Worm (Caenorhabditis elegans) whole organism, L4 larva: ENCODE measurements around the gene C04G6.2.

Experiments used
- F10B5.3 ChIP-seq: sonication (generic microtip); optimal IDR thresholded peaks from 2 replicates; lab custom pipeline; 2016; ENCODE audit warnings: mild to moderate bottlenecking, missing genetic modification characterization, missing compliant biosample characterization
- F26F4.8 ChIP-seq: fragments of 200-800 bp; sonication (Bioruptor generic); conservative IDR thresholded peaks from 2 replicates; pipeline ENCODE4 v1.3.6; 2022; ENCODE audit warnings: missing genetic modification characterization, missing compliant biosample characterization
- F49E8.2 ChIP-seq: sonication (generic microtip); optimal IDR thresholded peaks from 2 replicates; lab custom pipeline; 2016; ENCODE audit warnings: missing compliant biosample characterization, mild to moderate bottlenecking, missing genetic modification characterization, borderline replicate concordance
- R02D3.7 ChIP-seq: fragments of 150-350 bp; sonication (generic microtip); optimal IDR thresholded peaks from 3 replicates; lab custom pipeline; 2014; ENCODE audit warnings: missing biosample characterization, missing genetic modification characterization
- Y105C5A.15 ChIP-seq: fragments of 200-800 bp; sonication (Bioruptor generic); IDR thresholded peaks from 2 replicates; pipeline ENCODE4 v1.3.6; 2022; ENCODE audit warnings: missing genetic modification characterization, missing compliant biosample characterization
- Y5F2A.4 ChIP-seq: fragments of 200-800 bp; sonication (Bioruptor generic); optimal IDR thresholded peaks from 2 replicates; lab custom pipeline; 2018; ENCODE audit warnings: mild to moderate bottlenecking, missing genetic modification characterization, missing compliant biosample characterization
- aha-1 ChIP-seq: fragments of 150-350 bp; peaks from one replicate; lab custom pipeline; 2014; ENCODE audit warnings: missing biosample characterization, missing genetic modification characterization
- aly-2 ChIP-seq: sonication (generic microtip); optimal IDR thresholded peaks from 2 replicates; lab custom pipeline; 2018; ENCODE audit warnings: missing biosample characterization, missing genetic modification characterization
- arid-1 ChIP-seq: fragments of 200-800 bp; sonication (Bioruptor generic); conservative IDR thresholded peaks from 2 replicates; pipeline ENCODE4 v1.3.6; 2022; ENCODE audit warnings: missing genetic modification reagents, missing genetic modification characterization, missing compliant biosample characterization
- ces-1 ChIP-seq: fragments of 150-350 bp; sonication (generic microtip); optimal IDR thresholded peaks from 4 replicates; lab custom pipeline; 2014; ENCODE audit warnings: missing biosample characterization, missing genetic modification reagents, missing genetic modification characterization
- cey-2 ChIP-seq: sonication (generic microtip); optimal IDR thresholded peaks from 3 replicates; lab custom pipeline; 2017; ENCODE audit warnings: missing genetic modification characterization, mild to moderate bottlenecking, missing compliant biosample characterization, antibody characterized with exemption, borderline replicate concordance; ENCODE audit not compliant: insufficient read depth
- ctbp-1 ChIP-seq: fragments of 200-800 bp; sonication (Bioruptor generic); IDR thresholded peaks from 2 replicates; pipeline ENCODE4 v1.3.6; 2022; ENCODE audit warnings: missing genetic modification reagents, missing genetic modification characterization, missing compliant biosample characterization
- daf-12 ChIP-seq: fragments of 150-350 bp; optimal IDR thresholded peaks from 2 replicates; lab custom pipeline; 2014; ENCODE audit warnings: missing biosample characterization, missing genetic modification reagents, missing genetic modification characterization
- daf-16 ChIP-seq, 3 experiments: sonication (generic microtip); optimal IDR thresholded peaks; 2 replicates each; lab custom pipeline; 2016 to 2017; ENCODE audit warnings: missing genetic modification characterization in 3 of 3, missing genetic modification reagents in 3 of 3, mild to moderate bottlenecking in 2 of 3, missing compliant biosample characterization in 2 of 3, missing biosample characterization in 1 of 3, moderate library complexity in 1 of 3
- dmd-6 ChIP-seq: fragments of 200-800 bp; sonication (Bioruptor generic); IDR thresholded peaks from 2 replicates; pipeline ENCODE4 v1.3.6; 2022; ENCODE audit warnings: missing genetic modification reagents, missing genetic modification characterization, missing compliant biosample characterization
- dmd-9 ChIP-seq: fragments of 200-800 bp; sonication (Bioruptor generic); IDR thresholded peaks from 2 replicates; pipeline ENCODE4 v1.3.6; 2022; ENCODE audit warnings: missing genetic modification reagents, missing genetic modification characterization, missing compliant biosample characterization
- dpl-1 ChIP-seq: fragments of 150-350 bp; optimal IDR thresholded peaks from 2 replicates; lab custom pipeline; 2014; ENCODE audit warnings: missing biosample characterization, missing genetic modification reagents, missing genetic modification characterization
- egl-27 ChIP-seq: sonication (generic microtip); optimal IDR thresholded peaks from 3 replicates; lab custom pipeline; 2017; ENCODE audit warnings: missing biosample characterization, missing genetic modification reagents, missing genetic modification characterization
- egl-43 ChIP-seq: fragments of 200-800 bp; sonication (Bioruptor generic); IDR thresholded peaks from 2 replicates; pipeline ENCODE4 v1.3.6; 2022; ENCODE audit warnings: missing genetic modification reagents, missing genetic modification characterization, missing compliant biosample characterization
- gei-8 ChIP-seq: fragments of 200-800 bp; sonication (Bioruptor generic); optimal IDR thresholded peaks from 2 replicates; lab custom pipeline; 2018; ENCODE audit warnings: mild to moderate bottlenecking, missing genetic modification characterization, missing compliant biosample characterization
- hlh-11 ChIP-seq: fragments of 200-800 bp; sonication (Bioruptor generic); optimal IDR thresholded peaks from 2 replicates; lab custom pipeline; 2018; ENCODE audit warnings: mild to moderate bottlenecking, missing genetic modification characterization, missing compliant biosample characterization
- hlh-30 ChIP-seq: sonication (generic microtip); optimal IDR thresholded peaks from 2 replicates; lab custom pipeline; 2017; ENCODE audit warnings: antibody characterized with exemption, mild to moderate bottlenecking, missing genetic modification characterization, missing compliant biosample characterization; ENCODE audit not compliant: insufficient read depth
- lin-29 ChIP-seq: fragments of 200-800 bp; sonication (Bioruptor generic); IDR thresholded peaks from 2 replicates; pipeline ENCODE4 v1.3.6; 2022; ENCODE audit warnings: missing genetic modification reagents, missing genetic modification characterization, missing compliant biosample characterization
- lin-39 ChIP-seq: fragments of 150-350 bp; optimal IDR thresholded peaks from 2 replicates; lab custom pipeline; 2014; ENCODE audit warnings: missing biosample characterization, missing genetic modification reagents, missing genetic modification characterization
- lir-3 ChIP-seq: sonication (generic microtip); optimal IDR thresholded peaks from 2 replicates; lab custom pipeline; 2016; ENCODE audit warnings: mild to moderate bottlenecking, missing genetic modification characterization, missing compliant biosample characterization
- mdt-29 ChIP-seq: fragments of 200-800 bp; sonication (Bioruptor generic); IDR thresholded peaks from 2 replicates; pipeline ENCODE4 v1.3.6; 2022; ENCODE audit warnings: missing genetic modification reagents, missing genetic modification characterization, missing compliant biosample characterization
- mes-2 ChIP-seq: sonication (generic microtip); optimal IDR thresholded peaks from 2 replicates; lab custom pipeline; 2016; ENCODE audit warnings: missing genotype, mild to moderate bottlenecking, missing genetic modification characterization, missing compliant biosample characterization; ENCODE audit not compliant: poor library complexity, severe bottlenecking
- mxl-2 ChIP-seq: fragments of 200-800 bp; sonication (Bioruptor generic); conservative IDR thresholded peaks from 2 replicates; pipeline ENCODE4 v1.3.6; 2022; ENCODE audit warnings: missing genetic modification reagents, missing genetic modification characterization, missing compliant biosample characterization
- nhr-11 ChIP-seq: fragments of 150-350 bp; optimal IDR thresholded peaks from 2 replicates; lab custom pipeline; 2014; ENCODE audit warnings: missing biosample characterization, missing genetic modification characterization
- nhr-237 ChIP-seq: sonication (generic microtip); optimal IDR thresholded peaks from 2 replicates; lab custom pipeline; 2017; ENCODE audit warnings: missing biosample characterization, missing genetic modification characterization
- nhr-76 ChIP-seq: fragments of 150-350 bp; optimal IDR thresholded peaks from 2 replicates; lab custom pipeline; 2014; ENCODE audit warnings: missing biosample characterization, missing genetic modification characterization
- nhr-77 ChIP-seq: fragments of 150-350 bp; optimal IDR thresholded peaks from 2 replicates; lab custom pipeline; 2014; ENCODE audit warnings: missing biosample characterization, missing genetic modification characterization
- php-3 ChIP-seq: fragments of 200-800 bp; sonication (Bioruptor generic); IDR thresholded peaks from 2 replicates; pipeline ENCODE4 v1.3.6; 2022; ENCODE audit warnings: missing genetic modification reagents, missing genetic modification characterization, missing compliant biosample characterization
- pqm-1 ChIP-seq: sonication (generic microtip); optimal IDR thresholded peaks from 2 replicates; lab custom pipeline; 2017; ENCODE audit warnings: missing biosample characterization, missing genetic modification characterization
- rbr-2 ChIP-seq: sonication (generic microtip); optimal IDR thresholded peaks from 2 replicates; lab custom pipeline; 2016; ENCODE audit warnings: missing genotype, missing genetic modification characterization, missing compliant biosample characterization
- set-16 ChIP-seq: fragments of 200-800 bp; sonication (Bioruptor generic); IDR thresholded peaks from 2 replicates; pipeline ENCODE4 v1.3.6; 2022; ENCODE audit warnings: missing genetic modification reagents, missing genetic modification characterization, missing compliant biosample characterization
- skn-1 ChIP-seq: fragments of 150-350 bp; optimal IDR thresholded peaks from 2 replicates; lab custom pipeline; 2014; ENCODE audit warnings: missing biosample characterization, missing genetic modification characterization
- snpc-4 ChIP-seq: fragments of 150-350 bp; optimal IDR thresholded peaks from 2 replicates; lab custom pipeline; 2014; ENCODE audit warnings: missing biosample characterization, missing genetic modification characterization
- spr-3 ChIP-seq: fragments of 200-800 bp; sonication (Bioruptor generic); optimal IDR thresholded peaks from 2 replicates; lab custom pipeline; 2018; ENCODE audit warnings: mild to moderate bottlenecking, missing genetic modification characterization, missing compliant biosample characterization
- tag-97 ChIP-seq: fragments of 200-800 bp; sonication (Bioruptor generic); IDR thresholded peaks from 2 replicates; pipeline ENCODE4 v1.3.6; 2022; ENCODE audit warnings: missing genetic modification characterization, missing compliant biosample characterization
- unc-130 ChIP-seq: sonication (generic microtip); optimal IDR thresholded peaks from 2 replicates; lab custom pipeline; 2016; ENCODE audit warnings: missing genetic modification reagents, missing genetic modification characterization, missing compliant biosample characterization
- unc-62 ChIP-seq, 3 experiments: fragments of 150-350 bp in 1 of 3; sonication (generic microtip); optimal IDR thresholded peaks in 2 of 3; peaks in 1 of 3; 1 replicate in 1 of 3; 2 replicates in 2 of 3; lab custom pipeline; 2014 to 2017; ENCODE audit warnings: missing biosample characterization in 3 of 3, missing genetic modification characterization in 3 of 3, missing genetic modification reagents in 3 of 3, missing genotype in 1 of 3
- vab-7 ChIP-seq: fragments of 200-800 bp; sonication (Bioruptor generic); IDR thresholded peaks from 2 replicates; pipeline ENCODE4 v1.3.6; 2022; ENCODE audit warnings: missing genetic modification reagents, missing genetic modification characterization, missing compliant biosample characterization
- zag-1 ChIP-seq: fragments of 150-350 bp; optimal IDR thresholded peaks from 2 replicates; lab custom pipeline; 2014; ENCODE audit warnings: missing biosample characterization, missing genetic modification characterization
- zfp-2 ChIP-seq: sonication (generic microtip); optimal IDR thresholded peaks from 2 replicates; lab custom pipeline; 2016; ENCODE audit warnings: mild to moderate bottlenecking, missing genetic modification characterization, missing compliant biosample characterization

Gene C04G6.2

ce11 chrII:5057315-5057714, 35.7 kb upstream of the C04G6.2 start (continued):
- TF ChIP-seq R02D3.7 (tag; lab: Kevin White, UChicago): no peak
- TF ChIP-seq ctbp-1 (GFP tag; lab: Robert Waterston, UW): peak; percentile 39; the same call in 1 of the 2 replicates
- no peak for TF ChIP-seq tag-97 (GFP tag; lab: Robert Waterston, UW)
- no peak for TF ChIP-seq zag-1
- TF ChIP-seq dmd-9: peak; percentile 83
- peak; percentile 68 for TF ChIP-seq rbr-2 (tag; lab: Kevin White, UChicago)
- peak; percentile 51 for TF ChIP-seq hlh-30
- peak; percentile 63 for TF ChIP-seq F10B5.3 (tag; lab: Kevin White, UChicago)
- TF ChIP-seq pqm-1 (tag; lab: Kevin White, UChicago): no peak
- TF ChIP-seq snpc-4 (tag; lab: Kevin White, UChicago): peak; percentile 93
- TF ChIP-seq dpl-1: peak; percentile 54
- no peak for TF ChIP-seq cey-2
- no peak for TF ChIP-seq lir-3 (tag; lab: Kevin White, UChicago)
- TF ChIP-seq egl-43: peak; percentile 88
- no peak for TF ChIP-seq php-3
- no peak for TF ChIP-seq nhr-11 (tag; lab: Kevin White, UChicago)
- TF ChIP-seq mxl-2 (GFP tag; lab: Robert Waterston, UW): no peak
- TF ChIP-seq daf-16 (GFP tag; optimal IDR thresholded peaks at IDR 0.05; lab: Kevin White, UChicago): peak; percentile 16 to 45
- TF ChIP-seq daf-16 (tag; optimal IDR thresholded peaks at IDR 0.05; lab: Kevin White, UChicago): peak; percentile 55
- TF ChIP-seq egl-27 (tag; lab: Kevin White, UChicago): no peak
- TF ChIP-seq nhr-77 (tag; lab: Kevin White, UChicago): no peak
- peak; percentile 83 for TF ChIP-seq arid-1 (GFP tag; lab: Robert Waterston, UW)
- no peak for TF ChIP-seq lin-39 (tag; lab: Kevin White, UChicago)

ce11 chrII:5058036-5058435, 35.0 kb upstream of the C04G6.2 start, which contains the start of gene C27A2.12:
C27A2.12 (minus strand) TSS chrII:5058136.
- TF ChIP-seq zag-1: no peak
- TF ChIP-seq, all 104 proteins: peak for 0

ce11 chrII:5060719-5061118, 32.3 kb upstream of the C04G6.2 start, which contains the start of gene pho-12:
pho-12 (minus strand) TSS chrII:5060819.
- TF ChIP-seq Y105C5A.15 (GFP tag; lab: Robert Waterston, UW): no peak
- no peak for TF ChIP-seq gei-8 (GFP tag; lab: Kevin White, UChicago)
- no peak for TF ChIP-seq F10B5.3 (tag; lab: Kevin White, UChicago)
- no peak for TF ChIP-seq Y5F2A.4 (GFP tag; lab: Kevin White, UChicago)
- TF ChIP-seq dmd-6 (GFP tag; lab: Robert Waterston, UW): no peak
- no peak for TF ChIP-seq daf-12 (tag; lab: Kevin White, UChicago)
- TF ChIP-seq F49E8.2 (tag; lab: Kevin White, UChicago): no peak
- no peak for TF ChIP-seq ces-1 (GFP tag; lab: Kevin White, UChicago)
- TF ChIP-seq F26F4.8 (GFP tag; lab: Robert Waterston, UW): no peak
- no peak for TF ChIP-seq ctbp-1 (GFP tag; lab: Robert Waterston, UW)
- no peak for TF ChIP-seq skn-1
- no peak for TF ChIP-seq unc-62 (GFP tag; optimal IDR thresholded peaks at IDR 0.05 in 1 of 2; lab: Kevin White, UChicago)
- no peak for TF ChIP-seq unc-62 (tag; optimal IDR thresholded peaks at IDR 0.05; lab: Kevin White, UChicago)

ce11 chrII:5061794-5062368, 31.1 kb upstream of the C04G6.2 start, which contains the start of gene smc-5:
smc-5 (plus strand) TSS chrII:5062125.
- TF ChIP-seq lin-29 (GFP tag; lab: Robert Waterston, UW) (no peak), set-16 (GFP tag; lab: Robert Waterston, UW) (no peak), mes-2 (peak; percentile 92), aha-1 (tag; lab: Kevin White, UChicago) (peak; percentile 93), spr-3 (GFP tag; lab: Kevin White, UChicago) (no peak), vab-7 (peak; percentile 47; the same call in 1 of the 2 replicates), hlh-11 (no peak), nhr-76 (tag; lab: Kevin White, UChicago) (no peak), F10B5.3 (tag; lab: Kevin White, UChicago) (no peak), aly-2 (tag; lab: Kevin White, UChicago) (no peak), egl-43 (no peak), zfp-2 (no peak), nhr-237 (tag; lab: Kevin White, UChicago) (no peak), unc-130 (GFP tag; lab: Kevin White, UChicago) (peak; percentile 82), mxl-2 (GFP tag; lab: Robert Waterston, UW) (no peak), cey-2 (no peak), mdt-29 (GFP tag; lab: Robert Waterston, UW) (no peak)
